Worm (Caenorhabditis elegans) whole organism, L1 larva: ENCODE results near the gene K08D9.2.

ENCODE experiments used
- C16A3.4 ChIP-seq: fragments of 150-350 bp; optimal IDR thresholded peaks from 2 replicates; lab custom pipeline; 2014; ENCODE audit warnings: missing biosample characterization, missing genetic modification characterization
- F16B12.6 ChIP-seq: fragments of 150-350 bp; optimal IDR thresholded peaks from 2 replicates; lab custom pipeline; 2014; ENCODE audit warnings: missing biosample characterization, missing genetic modification characterization
- ama-1 ChIP-seq: fragments of 150-350 bp; optimal IDR thresholded peaks from 2 replicates; lab custom pipeline; 2014
- blmp-1 ChIP-seq: fragments of 150-350 bp; optimal IDR thresholded peaks from 2 replicates; lab custom pipeline; 2014; ENCODE audit warnings: missing biosample characterization, missing genetic modification characterization
- ceh-63 ChIP-seq: fragments of 200-800 bp; sonication (Bioruptor generic); optimal IDR thresholded peaks from 2 replicates; lab custom pipeline; 2018; ENCODE audit warnings: mild to moderate bottlenecking, missing genetic modification characterization, missing compliant biosample characterization
- ceh-88 ChIP-seq: fragments of 200-800 bp; sonication (Bioruptor generic); IDR thresholded peaks from 2 replicates; pipeline ENCODE4 v1.3.6; 2022; ENCODE audit warnings: missing genetic modification characterization, missing compliant biosample characterization
- ceh-90 ChIP-seq: sonication (generic microtip); optimal IDR thresholded peaks from 2 replicates; lab custom pipeline; 2016; ENCODE audit warnings: missing genetic modification characterization, missing compliant biosample characterization
- dpl-1 ChIP-seq, 3 experiments: fragments of 150-350 bp in 2 of 3; sonication (generic microtip) in 1 of 3; optimal IDR thresholded peaks; 2 replicates each; lab custom pipeline; 2014 to 2017; ENCODE audit warnings: missing biosample characterization in 3 of 3, missing genetic modification characterization in 3 of 3, missing genetic modification reagents in 3 of 3
- dsc-1 ChIP-seq: sonication (generic microtip); optimal IDR thresholded peaks from 2 replicates; lab custom pipeline; 2016; ENCODE audit warnings: mild to moderate bottlenecking, missing genetic modification characterization, missing compliant biosample characterization
- efl-1 ChIP-seq, 4 experiments: fragments of 150-350 bp; optimal IDR thresholded peaks in 3 of 4; peaks in 1 of 4; 1 replicate in 1 of 4; 2 replicates in 3 of 4; lab custom pipeline; 2014; ENCODE audit warnings: missing biosample characterization in 2 of 4, missing genetic modification characterization in 2 of 4, missing genetic modification reagents in 2 of 4
- isw-1 ChIP-seq: fragments of 200-800 bp; sonication (Bioruptor generic); IDR thresholded peaks from 2 replicates; pipeline ENCODE4 v1.3.6; 2022; ENCODE audit warnings: missing genetic modification characterization, missing compliant biosample characterization
- lin-14 ChIP-seq: fragments of 200-800 bp; sonication (Bioruptor generic); optimal IDR thresholded peaks from 2 replicates; lab custom pipeline; 2018; ENCODE audit warnings: mild to moderate bottlenecking, missing genetic modification characterization, moderate library complexity, missing compliant biosample characterization
- lin-15B ChIP-seq: fragments of 150-350 bp; sonication (generic microtip); optimal IDR thresholded peaks from 3 replicates; lab custom pipeline; 2014; ENCODE audit warnings: missing biosample characterization, missing genetic modification characterization
- lin-35 ChIP-seq, 2 experiments: fragments of 150-350 bp; optimal IDR thresholded peaks; 2 replicates each; lab custom pipeline; 2014; ENCODE audit warnings: missing biosample characterization in 2 of 2, missing genetic modification characterization in 2 of 2, missing genetic modification reagents in 2 of 2
- lir-3 ChIP-seq: sonication (generic microtip); optimal IDR thresholded peaks from 2 replicates; lab custom pipeline; 2016; ENCODE audit warnings: mild to moderate bottlenecking, missing genetic modification characterization, moderate library complexity, missing compliant biosample characterization; ENCODE audit not compliant: poor library complexity
- lsy-2 ChIP-seq, 2 experiments: fragments of 150-350 bp; optimal IDR thresholded peaks; 2 replicates each; lab custom pipeline; 2014; ENCODE audit warnings: missing biosample characterization in 2 of 2, missing genetic modification characterization in 2 of 2
- mab-9 ChIP-seq: fragments of 200-800 bp; sonication (Bioruptor generic); IDR thresholded peaks from 2 replicates; pipeline ENCODE4 v1.3.6; 2022; ENCODE audit warnings: missing genetic modification reagents, missing genetic modification characterization, missing compliant biosample characterization
- mep-1 ChIP-seq: fragments of 150-350 bp; optimal IDR thresholded peaks from 2 replicates; lab custom pipeline; 2014; ENCODE audit warnings: missing biosample characterization, missing genetic modification characterization
- nhr-11 ChIP-seq: fragments of 150-350 bp; optimal IDR thresholded peaks from 2 replicates; lab custom pipeline; 2014; ENCODE audit warnings: missing biosample characterization, missing genetic modification characterization
- nhr-19 ChIP-seq: fragments of 200-800 bp; sonication (Bioruptor generic); conservative IDR thresholded peaks from 2 replicates; pipeline ENCODE4 v1.3.6; 2022; ENCODE audit warnings: missing genetic modification characterization, missing compliant biosample characterization
- nhr-20 ChIP-seq: sonication (generic microtip); optimal IDR thresholded peaks from 2 replicates; lab custom pipeline; 2016; ENCODE audit warnings: mild to moderate bottlenecking, missing genetic modification characterization, missing compliant biosample characterization
- nhr-47 ChIP-seq: sonication (generic microtip); optimal IDR thresholded peaks from 2 replicates; lab custom pipeline; 2016; ENCODE audit warnings: mild to moderate bottlenecking, missing genetic modification characterization, moderate library complexity, missing compliant biosample characterization
- nhr-71 ChIP-seq: sonication (generic microtip); optimal IDR thresholded peaks from 2 replicates; lab custom pipeline; 2016; ENCODE audit warnings: mild to moderate bottlenecking, missing genetic modification characterization, moderate library complexity, missing compliant biosample characterization
- nhr-77 ChIP-seq: fragments of 150-350 bp; optimal IDR thresholded peaks from 2 replicates; lab custom pipeline; 2014; ENCODE audit warnings: missing biosample characterization, missing genetic modification characterization
- pag-3 ChIP-seq: sonication (generic microtip); optimal IDR thresholded peaks from 2 replicates; lab custom pipeline; 2017; ENCODE audit warnings: missing genetic modification characterization, mild to moderate bottlenecking, missing compliant biosample characterization, antibody characterized with exemption, borderline replicate concordance; ENCODE audit not compliant: insufficient read depth
- pqm-1 ChIP-seq: sonication (generic microtip); optimal IDR thresholded peaks from 3 replicates; lab custom pipeline; 2017; ENCODE audit warnings: missing biosample characterization, missing genetic modification characterization
- rnt-1 ChIP-seq: sonication (generic microtip); optimal IDR thresholded peaks from 2 replicates; lab custom pipeline; 2016; ENCODE audit warnings: mild to moderate bottlenecking, missing genetic modification characterization, moderate library complexity, missing compliant biosample characterization
- skn-1 ChIP-seq: fragments of 150-350 bp; optimal IDR thresholded peaks from 2 replicates; lab custom pipeline; 2014; ENCODE audit warnings: missing biosample characterization, missing genetic modification characterization
- snu-23 ChIP-seq: sonication (generic microtip); optimal IDR thresholded peaks from 2 replicates; lab custom pipeline; 2016; ENCODE audit warnings: missing genetic modification characterization, missing compliant biosample characterization
- sptf-1 ChIP-seq: fragments of 150-350 bp; optimal IDR thresholded peaks from 2 replicates; lab custom pipeline; 2014; ENCODE audit warnings: missing biosample characterization, missing genetic modification characterization
- swsn-7 ChIP-seq: sonication (generic microtip); optimal IDR thresholded peaks from 2 replicates; lab custom pipeline; 2016; ENCODE audit warnings: missing genetic modification characterization, missing compliant biosample characterization
- tbx-2 ChIP-seq: sonication (generic microtip); optimal IDR thresholded peaks from 2 replicates; lab custom pipeline; 2016; ENCODE audit warnings: missing genetic modification characterization, missing compliant biosample characterization
- unc-130 ChIP-seq: fragments of 150-350 bp; optimal IDR thresholded peaks from 2 replicates; lab custom pipeline; 2017; ENCODE audit warnings: missing biosample characterization, missing genetic modification characterization, inconsistent platforms
- unc-86 ChIP-seq: sonication (generic microtip); optimal IDR thresholded peaks from 2 replicates; lab custom pipeline; 2016; ENCODE audit warnings: missing genetic modification characterization, missing compliant biosample characterization
- unc-98 ChIP-seq: fragments of 200-800 bp; sonication (Bioruptor generic); IDR thresholded peaks from 2 replicates; pipeline ENCODE4 v1.3.6; 2022; ENCODE audit warnings: missing genetic modification characterization, missing compliant biosample characterization
- zip-4 ChIP-seq: fragments of 200-800 bp; sonication (Bioruptor generic); optimal IDR thresholded peaks from 2 replicates; lab custom pipeline; 2018; ENCODE audit warnings: mild to moderate bottlenecking, missing genetic modification characterization, moderate library complexity, missing compliant biosample characterization
- ztf-11 ChIP-seq, 2 experiments: sonication (generic microtip); optimal IDR thresholded peaks; 2 replicates each; lab custom pipeline; 2016 to 2017; ENCODE audit warnings: missing genetic modification characterization in 2 of 2, missing biosample characterization in 1 of 2, missing compliant biosample characterization in 1 of 2

The K08D9.2 gene

ce11 chrV:3275033-3275432 lies 47.6 kb downstream of the K08D9.2 start, which contains the start of gene T28A11.3:
T28A11.3 (plus strand) TSS chrV:3275333.
- TF ChIP-seq pag-3 (tag; lab: Kevin White, UChicago) (no peak), unc-98 (GFP tag; lab: Robert Waterston, UW) (no peak), mab-9 (GFP tag; lab: Robert Waterston, UW) (no peak), blmp-1 (no peak), dsc-1 (tag; lab: Kevin White, UChicago) (no peak), tbx-2 (tag; lab: Kevin White, UChicago) (no peak), skn-1 (tag; lab: Kevin White, UChicago) (no peak), nhr-77 (no peak), lin-35 (GFP tag; optimal IDR thresholded peaks at IDR 0.05; lab: Kevin White, UChicago) (no peak), C16A3.4 (tag; lab: Kevin White, UChicago) (no peak), ztf-11 (tag; optimal IDR thresholded peaks at IDR 0.05; lab: Kevin White, UChicago) (no peak), lir-3 (tag; lab: Kevin White, UChicago) (no peak), ceh-63 (no peak)

ce11 chrV:3276184-3276583 lies 48.7 kb downstream of the K08D9.2 start:
- no peak for TF ChIP-seq sptf-1 (tag; lab: Kevin White, UChicago)
- TF ChIP-seq nhr-20 (tag; lab: Kevin White, UChicago) = peak; percentile 29
- TF ChIP-seq nhr-19 (GFP tag; lab: Robert Waterston, UW) = peak; percentile 33; the same call in 1 of the 2 replicates
- TF ChIP-seq unc-130 = no peak
- peak; percentile 49 for TF ChIP-seq rnt-1 (tag; lab: Kevin White, UChicago)
- peak; percentile 71 for TF ChIP-seq nhr-71 (tag; lab: Kevin White, UChicago)
- TF ChIP-seq lin-14 (GFP tag; lab: Kevin White, UChicago) = peak; percentile 75

- peak; percentile 7 for TF ChIP-seq swsn-7 (tag; lab: Kevin White, UChicago)
- peak; percentile 21 for TF ChIP-seq nhr-71 (tag; lab: Kevin White, UChicago)
- TF ChIP-seq lir-3 (tag; lab: Kevin White, UChicago) = no peak
- TF ChIP-seq nhr-20 (tag; lab: Kevin White, UChicago) = peak; percentile 10
- TF ChIP-seq snu-23 = peak; percentile 44
- peak; percentile 14 for TF ChIP-seq blmp-1
- peak; percentile 27 to 46 for TF ChIP-seq lin-35 (GFP tag; optimal IDR thresholded peaks at IDR 0.05; lab: Kevin White, UChicago)
- TF ChIP-seq lsy-2 (tag; optimal IDR thresholded peaks at IDR 0.05; lab: Kevin White, UChicago) = peak in 1 of 2 experiments; percentile 2
- TF ChIP-seq isw-1 (GFP tag; lab: Robert Waterston, UW) = no peak
- TF ChIP-seq lin-15B (tag; lab: Kevin White, UChicago) = no peak
- peak; percentile 50 for TF ChIP-seq mep-1 (tag; lab: Kevin White, UChicago)
- TF ChIP-seq dpl-1 (GFP tag; optimal IDR thresholded peaks at IDR 0.05; lab: Kevin White, UChicago) = peak in 2 of 3 experiments; percentile 26 to 53
- TF ChIP-seq nhr-11 (tag; lab: Kevin White, UChicago) = no peak
- peak; percentile 21 for TF ChIP-seq nhr-47
- peak; percentile 24 to 38 for TF ChIP-seq efl-1 (optimal IDR thresholded peaks at IDR 0.05; lab: Kevin White, UChicago)
- TF ChIP-seq efl-1 (GFP tag; optimal IDR thresholded peaks at IDR 0.05 in 1 of 2; lab: Kevin White, UChicago) = peak; percentile 39 to 94
- TF ChIP-seq F16B12.6 (tag; lab: Kevin White, UChicago) = peak; percentile 83
Measured at ce11 chrV:3278101-3278639, 50.7 kb downstream of the K08D9.2 start, which contains the start of gene fbxa-64. fbxa-64 (minus strand) TSS chrV:3278151.

ce11 chrV:3279138-3279537 lies 51.7 kb downstream of the K08D9.2 start:
- TF ChIP-seq dpl-1 (GFP tag; optimal IDR thresholded peaks at IDR 0.05; lab: Kevin White, UChicago) = no peak
- peak; percentile 35 for TF ChIP-seq nhr-71 (tag; lab: Kevin White, UChicago)
- peak; percentile 53 for TF ChIP-seq lin-14 (GFP tag; lab: Kevin White, UChicago)
- no peak for TF ChIP-seq lsy-2 (tag; optimal IDR thresholded peaks at IDR 0.05; lab: Kevin White, UChicago)
- TF ChIP-seq ceh-88 (GFP tag; lab: Robert Waterston, UW) = no peak
- TF ChIP-seq pqm-1 (tag; lab: Kevin White, UChicago) = no peak
- TF ChIP-seq zip-4 (GFP tag; lab: Kevin White, UChicago) = no peak
- no peak for TF ChIP-seq unc-86 (tag; lab: Kevin White, UChicago)
- peak; percentile 65 for TF ChIP-seq rnt-1 (tag; lab: Kevin White, UChicago)
- no peak for TF ChIP-seq ama-1 (lab: Kevin White, UChicago)
- TF ChIP-seq ceh-90 (tag; lab: Kevin White, UChicago) = no peak
